Fruit fly (Drosophila melanogaster) whole organism, embryonic: ENCODE measurements around the gene Pep.

ENCODE experiments used
- Atf6 ChIP-seq: fragments of 200-800 bp; sonication (Bioruptor generic); IDR thresholded peaks from 2 replicates; pipeline ENCODE4 v1.3.6; 2022; ENCODE audit warnings: missing biosample characterization, missing genetic modification characterization
- Bdp1 ChIP-seq: fragments of 200-800 bp; sonication (Bioruptor generic); optimal IDR thresholded peaks from 3 replicates; lab custom pipeline; 2016; ENCODE audit warnings: missing biosample characterization, missing genetic modification characterization
- Blimp-1 ChIP-seq: fragments of 200-800 bp; sonication (Bioruptor generic); optimal IDR thresholded peaks from 3 replicates; lab custom pipeline; 2018; ENCODE audit warnings: missing biosample characterization, missing genetic modification characterization, mild to moderate bottlenecking, moderate library complexity, missing genetic modification reagents
- CG10321 ChIP-seq: fragments of 200-800 bp; sonication (Bioruptor generic); IDR thresholded peaks from 2 replicates; pipeline ENCODE4 v1.3.6; 2022; ENCODE audit warnings: missing biosample characterization, missing genetic modification characterization
- CG11247 ChIP-seq: fragments of 200-800 bp; sonication (Bioruptor generic); IDR thresholded peaks from 2 replicates; pipeline ENCODE4 v1.3.6; 2022; ENCODE audit warnings: missing biosample characterization, missing genetic modification characterization
- CG12744 ChIP-seq: fragments of 200-800 bp; sonication (Bioruptor generic); optimal IDR thresholded peaks from 2 replicates; lab custom pipeline; 2016; ENCODE audit warnings: missing biosample characterization, missing genetic modification characterization
- CG15479 ChIP-seq: fragments of 200-800 bp; sonication (Bioruptor generic); optimal IDR thresholded peaks from 3 replicates; lab custom pipeline; 2019; ENCODE audit warnings: missing biosample characterization, mild to moderate bottlenecking, missing genetic modification characterization, moderate library complexity
- CG15601 ChIP-seq: fragments of 200-800 bp; sonication (Bioruptor generic); optimal IDR thresholded peaks from 3 replicates; lab custom pipeline; 2019; ENCODE audit warnings: missing biosample characterization, mild to moderate bottlenecking, missing genetic modification characterization, moderate library complexity
- CG17361 ChIP-seq: fragments of 200-800 bp; sonication (Bioruptor generic); IDR thresholded peaks from 3 replicates; pipeline ENCODE4 v1.3.6; 2022; ENCODE audit warnings: missing biosample characterization, missing genetic modification characterization
- CG17385 ChIP-seq: fragments of 200-800 bp; sonication (Bioruptor generic); optimal IDR thresholded peaks from 3 replicates; lab custom pipeline; 2018; ENCODE audit warnings: missing biosample characterization, mild to moderate bottlenecking, missing genetic modification characterization
- CG17802 ChIP-seq: fragments of 200-800 bp; sonication (Bioruptor generic); optimal IDR thresholded peaks from 2 replicates; lab custom pipeline; 2018; ENCODE audit warnings: missing biosample characterization, mild to moderate bottlenecking, missing genetic modification characterization, moderate library complexity
- CG18619 ChIP-seq: fragments of 200-800 bp; sonication (Bioruptor generic); optimal IDR thresholded peaks from 3 replicates; lab custom pipeline; 2017; ENCODE audit warnings: missing biosample characterization, mild to moderate bottlenecking, missing genetic modification characterization
- CG2202 ChIP-seq: fragments of 200-800 bp; sonication (Bioruptor generic); optimal IDR thresholded peaks from 2 replicates; lab custom pipeline; 2018; ENCODE audit warnings: missing biosample characterization, mild to moderate bottlenecking, missing genetic modification characterization
- CG42726 ChIP-seq: fragments of 200-800 bp; sonication (Bioruptor generic); IDR thresholded peaks from 2 replicates; pipeline ENCODE4 v1.3.6; 2022; ENCODE audit warnings: missing biosample characterization, missing genetic modification characterization; ENCODE audit not compliant: partially characterized antibody
- CG6791 ChIP-seq: fragments of 200-800 bp; sonication (Bioruptor generic); IDR thresholded peaks from 3 replicates; pipeline ENCODE4 v1.3.6; 2022; ENCODE audit warnings: missing biosample characterization, missing genetic modification characterization; ENCODE audit not compliant: partially characterized antibody
- CG7987 ChIP-seq: fragments of 200-800 bp; sonication (Bioruptor generic); optimal IDR thresholded peaks from 2 replicates; lab custom pipeline; 2018; ENCODE audit warnings: missing biosample characterization, mild to moderate bottlenecking, missing genetic modification characterization, moderate library complexity
- CkIIα-i1 ChIP-seq: fragments of 200-800 bp; sonication (Bioruptor generic); IDR thresholded peaks from 2 replicates; pipeline ENCODE4 v1.3.6; 2022; ENCODE audit warnings: missing biosample characterization, missing genetic modification characterization
- H2.0 ChIP-seq: fragments of 200-800 bp; sonication (Bioruptor generic); IDR thresholded peaks from 2 replicates; pipeline ENCODE4 v1.3.6; 2022; ENCODE audit warnings: missing biosample characterization, missing genetic modification characterization
- HLH54F ChIP-seq: fragments of 200-800 bp; sonication (Bioruptor generic); optimal IDR thresholded peaks from 3 replicates; lab custom pipeline; 2016; ENCODE audit warnings: missing biosample characterization, missing genetic modification characterization
- Hand ChIP-seq: fragments of 200-800 bp; sonication (Bioruptor generic); optimal IDR thresholded peaks from 2 replicates; lab custom pipeline; 2017; ENCODE audit warnings: mild to moderate bottlenecking, missing biosample characterization, missing genetic modification reagents, missing genetic modification characterization
- MESR4 ChIP-seq: fragments of 200-800 bp; sonication (Bioruptor generic); optimal IDR thresholded peaks from 2 replicates; lab custom pipeline; 2018; ENCODE audit warnings: missing biosample characterization, mild to moderate bottlenecking, missing genetic modification characterization, moderate library complexity
- Oli ChIP-seq: fragments of 200-800 bp; sonication (Bioruptor generic); optimal IDR thresholded peaks from 2 replicates; lab custom pipeline; 2018; ENCODE audit warnings: missing biosample characterization, mild to moderate bottlenecking, missing genetic modification characterization, moderate library complexity
- Pdp1 ChIP-seq, 2 experiments: fragments of 200-800 bp; sonication (Bioruptor generic); optimal IDR thresholded peaks; 3 replicates each; lab custom pipeline; 2016; ENCODE audit warnings: missing biosample characterization in 2 of 2, missing genetic modification characterization in 2 of 2, mild to moderate bottlenecking in 1 of 2, moderate library complexity in 1 of 2
- Rfx ChIP-seq: fragments of 200-800 bp; sonication (Bioruptor generic); IDR thresholded peaks from 2 replicates; pipeline ENCODE4 v1.3.6; 2022; ENCODE audit warnings: missing biosample characterization, missing genetic modification characterization
- Six4 ChIP-seq: fragments of 200-800 bp; sonication (Bioruptor generic); optimal IDR thresholded peaks from 2 replicates; lab custom pipeline; 2016; ENCODE audit warnings: missing biosample characterization, missing genetic modification characterization
- Trl ChIP-seq, 3 experiments: fragments of >200 bp in 2 of 3; fragments of 200-800 bp in 1 of 3; sonication (Bioruptor generic) in 1 of 3; optimal IDR thresholded peaks; 2 replicates in 1 of 3; 3 replicates in 2 of 3; lab custom pipeline; 2016 to 2017; ENCODE audit warnings: missing biosample characterization in 1 of 3, missing genetic modification characterization in 1 of 3
- Xrp1 ChIP-seq: fragments of 200-800 bp; sonication (Bioruptor generic); IDR thresholded peaks from 2 replicates; pipeline ENCODE4 v1.3.6; 2022; ENCODE audit warnings: missing biosample characterization, missing genetic modification characterization
- YL-1 ChIP-seq: fragments of 200-800 bp; sonication (Bioruptor generic); optimal IDR thresholded peaks from 3 replicates; lab custom pipeline; 2017; ENCODE audit warnings: missing biosample characterization, mild to moderate bottlenecking, missing genetic modification characterization
- cato ChIP-seq: fragments of 200-800 bp; sonication (Bioruptor generic); optimal IDR thresholded peaks from 2 replicates; lab custom pipeline; 2016; ENCODE audit warnings: missing biosample characterization, missing genetic modification characterization, borderline replicate concordance
- eve ChIP-seq, 2 experiments: fragments of >200 bp; optimal IDR thresholded peaks; 2 replicates each; lab custom pipeline; 2017; ENCODE audit warnings: missing biosample characterization in 2 of 2, missing genetic modification characterization in 2 of 2
- ewg ChIP-seq: fragments of 200-800 bp; sonication (Bioruptor generic); optimal IDR thresholded peaks from 3 replicates; lab custom pipeline; 2017; ENCODE audit warnings: mild to moderate bottlenecking, missing biosample characterization, missing genetic modification reagents, missing genetic modification characterization
- gem ChIP-seq: fragments of 200-800 bp; sonication (Bioruptor generic); optimal IDR thresholded peaks from 2 replicates; lab custom pipeline; 2019; ENCODE audit warnings: missing biosample characterization, mild to moderate bottlenecking, missing genetic modification characterization, moderate library complexity
- gt ChIP-seq: fragments of 200-800 bp; sonication (Bioruptor generic); IDR thresholded peaks from 2 replicates; pipeline ENCODE4 v1.3.6; 2022; ENCODE audit warnings: missing biosample characterization, missing genetic modification characterization
- hth ChIP-seq: fragments of >200 bp; optimal IDR thresholded peaks from 2 replicates; lab custom pipeline; 2017; ENCODE audit warnings: inconsistent platforms
- kni ChIP-seq: fragments of 200-800 bp; sonication (Bioruptor generic); optimal IDR thresholded peaks from 3 replicates; lab custom pipeline; 2017; ENCODE audit warnings: mild to moderate bottlenecking, missing biosample characterization, missing genetic modification reagents, missing genetic modification characterization
- luna ChIP-seq: fragments of 200-800 bp; sonication (Bioruptor generic); optimal IDR thresholded peaks from 2 replicates; lab custom pipeline; 2016; ENCODE audit warnings: missing biosample characterization, missing genetic modification characterization
- nau ChIP-seq: fragments of 200-800 bp; sonication (Bioruptor generic); optimal IDR thresholded peaks from 3 replicates; lab custom pipeline; 2017; ENCODE audit warnings: missing biosample characterization, mild to moderate bottlenecking, missing genetic modification characterization, missing genetic modification reagents
- nerfin-2 ChIP-seq: fragments of 200-800 bp; sonication (Bioruptor generic); IDR thresholded peaks from 2 replicates; pipeline ENCODE4 v1.3.6; 2022; ENCODE audit warnings: missing biosample characterization, missing genetic modification characterization; ENCODE audit not compliant: partially characterized antibody
- phol ChIP-seq: fragments of 200-800 bp; sonication (Bioruptor generic); optimal IDR thresholded peaks from 3 replicates; lab custom pipeline; 2018; ENCODE audit warnings: missing biosample characterization, mild to moderate bottlenecking, missing genetic modification characterization, moderate library complexity
- pzg ChIP-seq: fragments of 200-800 bp; sonication (Bioruptor generic); optimal IDR thresholded peaks from 3 replicates; lab custom pipeline; 2018; ENCODE audit warnings: missing biosample characterization, mild to moderate bottlenecking, missing genetic modification characterization, moderate library complexity
- rib ChIP-seq: fragments of 200-800 bp; sonication (Bioruptor generic); IDR thresholded peaks from 2 replicates; pipeline ENCODE4 v1.3.6; 2022; ENCODE audit warnings: missing biosample characterization, missing genetic modification characterization
- sc ChIP-seq, 3 experiments: fragments of >200 bp in 2 of 3; fragments of 200-800 bp in 1 of 3; sonication (Bioruptor generic) in 1 of 3; optimal IDR thresholded peaks; 2 replicates in 2 of 3; 3 replicates in 1 of 3; lab custom pipeline; 2017; ENCODE audit warnings: mild to moderate bottlenecking in 1 of 3, missing biosample characterization in 1 of 3, missing genetic modification characterization in 1 of 3, missing genetic modification reagents in 1 of 3
- sens ChIP-seq: fragments of 200-800 bp; sonication (Bioruptor generic); peaks from one replicate; lab custom pipeline; 2016; ENCODE audit warnings: missing biosample characterization, missing genetic modification characterization
- tin ChIP-seq: fragments of 200-800 bp; sonication (Bioruptor generic); optimal IDR thresholded peaks from 3 replicates; lab custom pipeline; 2016; ENCODE audit warnings: missing biosample characterization, missing genetic modification characterization
- tio ChIP-seq: fragments of 200-800 bp; sonication (Bioruptor generic); optimal IDR thresholded peaks from 2 replicates; lab custom pipeline; 2017; ENCODE audit warnings: missing biosample characterization, missing genetic modification characterization, inconsistent platforms

The Pep gene

DNA sequence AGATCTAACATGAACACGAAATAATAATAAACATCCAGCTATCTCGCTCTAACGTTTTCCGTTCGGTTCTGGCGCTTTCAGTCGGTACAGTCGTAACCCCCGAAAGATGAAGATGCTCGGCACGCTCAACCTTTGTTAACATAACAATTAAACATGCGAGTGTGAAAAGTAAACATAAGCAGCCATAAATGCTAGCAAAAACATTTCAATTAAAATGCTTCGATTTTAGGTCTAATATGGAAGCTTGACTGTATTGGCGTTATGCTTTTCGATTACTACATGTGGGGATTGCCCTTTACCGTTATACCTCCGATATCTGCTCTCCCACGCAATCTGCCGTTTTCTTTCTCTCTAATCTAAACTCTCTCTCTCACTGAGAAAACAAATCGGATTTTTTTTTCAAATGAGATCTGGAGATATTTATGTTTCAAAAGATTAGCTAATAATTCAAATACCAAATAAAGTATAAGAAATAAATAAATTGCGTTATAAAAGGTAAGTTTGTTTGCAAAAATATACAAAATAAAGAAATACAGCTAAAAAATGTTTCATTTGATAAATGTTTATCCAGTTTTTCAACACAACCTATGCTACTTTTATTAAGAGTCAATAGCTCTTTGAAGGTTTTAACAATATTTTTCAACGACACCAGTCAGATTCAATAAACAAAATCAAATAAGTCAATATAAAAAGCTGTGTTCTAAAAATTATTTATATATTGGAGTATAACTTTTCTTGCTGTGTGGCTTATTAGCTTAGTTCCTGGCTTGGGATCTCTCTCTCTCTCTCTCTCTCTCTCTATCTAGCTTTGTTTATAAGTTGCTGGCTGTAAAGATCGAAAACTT is 13.8 kb upstream of the Pep start (continued):
- TF ChIP-seq CG7987 (GFP tag; lab: Kevin White, UChicago) (peak; percentile 85), CG42726 (GFP tag; lab: Robert Waterston, UW) (no peak), Trl (optimal IDR thresholded peaks at IDR 0.05; lab: Kevin White, UChicago) (peak; percentile 50 to 72), Trl (GFP tag; optimal IDR thresholded peaks at IDR 0.05; lab: Kevin White, UChicago) (peak; percentile 91), eve (GFP tag; optimal IDR thresholded peaks at IDR 0.05; lab: Kevin White, UChicago) (peak in 1 of 2 experiments; percentile 94), ewg (GFP tag; lab: Kevin White, UChicago) (peak; percentile 68), Rfx (GFP tag; lab: Robert Waterston, UW) (peak; percentile 98), hth (lab: Kevin White, UChicago) (no peak), CkIIα-i1 (GFP tag; lab: Robert Waterston, UW) (peak; percentile 50; the same call in 1 of the 2 replicates), sc (optimal IDR thresholded peaks at IDR 0.05; lab: Kevin White, UChicago) (no peak), sc (GFP tag; optimal IDR thresholded peaks at IDR 0.05; lab: Kevin White, UChicago) (peak; percentile 59), pzg (GFP tag; lab: Kevin White, UChicago) (peak; percentile 27), nerfin-2 (no peak), Pdp1 (GFP tag; optimal IDR thresholded peaks at IDR 0.05; lab: Kevin White, UChicago) (peak; percentile 92 to 94), phol (tag; lab: Kevin White, UChicago) (peak; percentile 67), MESR4 (peak; percentile 27)

DNA sequence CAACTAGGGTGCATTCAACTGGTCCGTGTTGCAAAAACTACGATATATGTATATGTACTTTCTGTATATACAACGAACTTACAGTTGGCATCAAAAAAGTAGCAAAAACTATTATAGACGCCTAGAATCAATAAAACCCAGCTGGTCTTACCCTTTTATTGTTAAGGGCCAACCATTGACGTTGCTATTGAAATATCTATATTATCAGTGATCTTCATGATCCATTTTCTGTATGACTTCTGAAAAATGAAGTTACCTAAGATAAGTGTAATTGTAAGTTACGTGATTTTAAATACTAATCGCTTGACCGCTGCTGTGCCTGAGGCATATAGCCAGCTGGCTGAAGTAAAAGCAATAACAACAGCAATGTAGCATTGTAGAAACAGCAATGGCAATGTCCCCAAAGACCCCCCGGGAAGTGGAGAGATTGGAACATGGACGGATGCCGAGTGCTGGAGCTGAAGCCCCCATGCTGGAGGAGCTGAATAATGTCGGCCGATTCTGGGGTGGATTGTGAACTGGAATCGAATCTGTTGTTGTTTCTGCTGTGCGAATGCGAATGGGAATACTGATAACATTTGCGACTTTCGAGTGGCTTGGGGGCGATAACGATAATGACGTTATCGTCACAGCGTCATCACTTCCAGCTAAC is 13.0 kb upstream of the Pep start:
- TF ChIP-seq Xrp1 (GFP tag; lab: Robert Waterston, UW) (0 out of 2 replicates have a peak, but pooled peaks have one; percentile 40), rib (GFP tag; lab: Robert Waterston, UW) (no peak), CG11247 (GFP tag; lab: Robert Waterston, UW) (no peak), gem (tag; lab: Kevin White, UChicago) (peak; percentile 73), cato (GFP tag; lab: Kevin White, UChicago) (peak; percentile 2), CG17802 (tag; lab: Kevin White, UChicago) (no peak), CG2202 (tag; lab: Kevin White, UChicago) (peak; percentile 22), Atf6 (GFP tag; lab: Robert Waterston, UW) (peak; percentile 39; the same call in 1 of the 2 replicates), Bdp1 (GFP tag; lab: Kevin White, UChicago) (peak; percentile 31), kni (no peak), Pdp1 (GFP tag; optimal IDR thresholded peaks at IDR 0.05; lab: Kevin White, UChicago) (peak; percentile 3 to 35), CG17385 (GFP tag; lab: Kevin White, UChicago) (peak; percentile 17), tio (GFP tag; lab: Kevin White, UChicago) (peak; percentile 43), Six4 (GFP tag; lab: Kevin White, UChicago) (peak; percentile 12), CG12744 (GFP tag; lab: Kevin White, UChicago) (peak; percentile 22), luna (GFP tag; lab: Kevin White, UChicago) (peak; percentile 19), CG17361 (GFP tag; lab: Robert Waterston, UW) (no peak; the same call in 2 of the 3 replicates), Blimp-1 (peak; percentile 50), CG15479 (GFP tag; lab: Kevin White, UChicago) (peak; percentile 7), Hand (GFP tag; lab: Kevin White, UChicago) (peak; percentile 38), sens (GFP tag; lab: Kevin White, UChicago) (peak; percentile 82), H2.0 (GFP tag; lab: Robert Waterston, UW) (no peak), CG10321 (GFP tag; lab: Robert Waterston, UW) (0 out of 2 replicates have a peak, but pooled peaks have one; percentile 7), CG18619 (peak; percentile 34), YL-1 (GFP tag; lab: Kevin White, UChicago) (no peak), tin (GFP tag; lab: Kevin White, UChicago) (peak; percentile 2), gt (no peak), CG15601 (tag; lab: Kevin White, UChicago) (peak; percentile 10), Oli (tag; lab: Kevin White, UChicago) (peak; percentile 64), nau (GFP tag; lab: Kevin White, UChicago) (no peak), CG6791 (no peak), HLH54F (peak; percentile 9)
